Fruit fly (Drosophila melanogaster) whole organism: ENCODE results near the gene CG12535.

ENCODE experiments used
- CG8478 ChIP-seq: fragments of >200 bp; optimal IDR thresholded peaks from 2 replicates; lab custom pipeline; 2018; ENCODE audit warnings: inconsistent platforms
- EcR ChIP-seq, 2 experiments: fragments of >200 bp; optimal IDR thresholded peaks; 2 replicates each; lab custom pipeline; 2017; ENCODE audit warnings: missing biosample characterization in 2 of 2, missing genetic modification characterization in 2 of 2, missing genetic modification reagents in 2 of 2
- pan ChIP-seq: fragments of >200 bp; optimal IDR thresholded peaks from 2 replicates; lab custom pipeline; 2017
- psq ChIP-seq: fragments of >200 bp; optimal IDR thresholded peaks from 2 replicates; lab custom pipeline; 2017
- usp ChIP-seq: fragments of >200 bp; optimal IDR thresholded peaks from 2 replicates; lab custom pipeline; 2017; ENCODE audit warnings: missing biosample characterization, missing genetic modification characterization, mixed read lengths

- TF ChIP-seq usp (GFP tag; lab: Kevin White, UChicago), result no peak
- no peak for TF ChIP-seq psq (lab: Kevin White, UChicago)
- no peak for TF ChIP-seq pan (lab: Kevin White, UChicago)
- no peak for TF ChIP-seq EcR (GFP tag; optimal IDR thresholded peaks at IDR 0.05; lab: Kevin White, UChicago)
- TF ChIP-seq CG8478 (lab: Kevin White, UChicago), result no peak
Observed at dm6 chrX:3442543-3443207, 6.1 kb downstream of the CG12535 start.
